Fruit fly (Drosophila melanogaster): ENCODE measurements around the gene CG31207.

CG31207 gene

DNA sequence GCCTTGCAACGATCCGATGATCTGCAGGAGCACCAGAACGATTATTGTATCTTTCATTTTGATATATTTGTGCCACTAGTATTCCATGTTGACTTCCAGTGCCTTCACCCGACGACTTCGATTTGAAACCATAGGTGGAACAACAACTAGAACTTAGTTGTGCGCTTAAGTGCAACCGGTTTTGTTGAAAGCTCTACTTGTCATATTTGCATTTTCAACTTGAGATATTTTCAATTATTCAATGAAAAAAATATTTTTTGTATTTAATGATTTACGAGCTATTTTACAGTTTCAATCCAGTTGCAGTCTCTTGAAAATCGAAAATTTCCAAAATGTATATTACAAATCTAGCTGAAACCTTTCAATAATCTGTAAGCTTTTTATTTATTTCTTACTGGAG, at the start of gene CG31207:
Gene CG31207 (minus strand): TSS at position 101 of the 400 bp plus-strand sequence.
- no peak for TF ChIP-seq CG17801 (GFP tag; optimal IDR thresholded peaks at IDR 0.05; ENCODE audit: partially characterized antibody)

DNA sequence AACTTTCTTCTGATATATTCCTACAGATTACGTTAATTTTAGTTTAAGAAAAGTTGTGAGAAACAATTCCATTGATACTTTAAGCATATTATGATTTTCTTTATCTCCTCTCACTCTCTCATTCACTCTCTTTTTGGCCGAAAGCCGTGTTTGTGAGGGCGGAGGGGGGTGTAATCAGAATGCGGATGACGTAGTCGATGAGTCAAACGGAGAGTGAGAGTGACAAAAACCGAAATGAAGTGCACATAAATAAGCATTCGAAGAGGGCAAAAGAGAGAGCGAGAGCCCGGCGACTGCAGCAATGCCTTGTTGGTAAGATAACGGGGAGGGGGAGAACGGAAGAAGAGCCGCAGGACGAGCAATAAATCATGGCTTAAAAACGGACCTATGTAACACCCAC, 47.5 kb upstream of the CG31207 start:
- TF ChIP-seq CG17801 (GFP tag; optimal IDR thresholded peaks at IDR 0.05; ENCODE audit: partially characterized antibody) = no peak

- TF ChIP-seq CG17801 (GFP tag; optimal IDR thresholded peaks at IDR 0.05; ENCODE audit: partially characterized antibody) = no peak
Observed at dm6 chr3R:21092829-21093228, 46.0 kb upstream of the CG31207 start.

DNA sequence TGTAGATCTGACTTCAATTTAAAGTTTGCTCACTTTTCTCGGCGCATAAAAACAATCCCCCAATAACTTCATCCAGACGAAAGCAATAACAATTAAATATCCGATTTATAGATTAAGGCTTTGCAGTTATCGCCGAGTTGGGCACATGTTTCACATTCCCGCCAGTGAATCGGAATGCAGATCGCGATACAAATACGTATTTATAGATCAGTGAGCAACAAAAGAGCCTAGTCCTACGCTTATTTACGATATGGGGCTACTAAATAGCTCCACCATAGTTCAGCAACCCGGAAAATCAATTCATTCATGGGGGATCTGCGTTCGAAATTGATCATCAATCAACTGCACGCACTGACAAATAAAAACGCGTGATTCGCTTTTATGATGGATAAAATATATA, 45.2 kb upstream of the CG31207 start:
- TF ChIP-seq CG17801 (GFP tag; optimal IDR thresholded peaks at IDR 0.05; ENCODE audit: partially characterized antibody) = no peak

DNA sequence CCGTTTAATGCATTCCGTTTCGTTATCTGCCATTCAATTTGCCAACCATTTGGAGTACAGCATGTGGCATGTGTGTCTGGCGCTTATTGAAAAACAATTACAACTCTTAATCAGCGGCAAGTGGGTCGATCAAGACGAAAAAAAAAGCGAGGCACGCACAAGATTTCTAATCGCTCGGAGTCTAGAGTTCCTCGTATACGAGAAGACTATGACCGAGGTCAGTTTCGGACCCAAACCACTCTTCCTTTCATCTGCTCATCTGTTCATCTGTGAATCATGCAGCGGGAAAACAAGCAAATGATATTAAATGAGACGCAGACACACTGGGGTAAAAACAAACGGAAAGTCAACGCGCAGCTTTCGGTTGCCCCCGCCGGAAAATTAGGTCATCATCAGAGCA, 44.7 kb upstream of the CG31207 start:
- no peak for TF ChIP-seq CG17801 (GFP tag; optimal IDR thresholded peaks at IDR 0.05; ENCODE audit: partially characterized antibody)

dm6 chr3R:21090230-21091021, 43.6 kb upstream of the CG31207 start:
- no peak for TF ChIP-seq CG17801 (GFP tag; optimal IDR thresholded peaks at IDR 0.05; ENCODE audit: partially characterized antibody)

dm6 chr3R:21089416-21089815, 42.6 kb upstream of the CG31207 start:
- no peak for TF ChIP-seq CG17801 (GFP tag; optimal IDR thresholded peaks at IDR 0.05; ENCODE audit: partially characterized antibody)

DNA sequence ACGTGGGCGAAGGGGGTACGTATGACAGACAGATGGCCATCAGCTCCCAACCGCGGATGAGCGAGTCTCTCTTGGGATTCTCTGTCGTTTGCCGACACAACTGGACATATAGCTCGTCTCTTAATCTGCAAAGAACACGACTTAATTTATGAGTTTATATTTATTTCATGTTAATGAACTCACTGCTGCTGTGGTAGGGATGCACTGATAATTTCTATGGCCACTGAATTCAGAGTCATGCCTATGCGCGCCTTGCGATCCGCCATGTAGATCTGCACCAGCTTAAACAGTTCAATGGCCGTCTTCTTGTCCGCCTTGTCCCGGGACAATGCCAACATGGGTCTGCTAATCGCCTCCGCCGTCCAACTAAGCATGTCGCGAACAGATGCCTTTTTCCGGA, 38.2 kb upstream of the CG31207 start:
- TF ChIP-seq CG17801 (GFP tag; optimal IDR thresholded peaks at IDR 0.05; ENCODE audit: partially characterized antibody) = no peak

DNA sequence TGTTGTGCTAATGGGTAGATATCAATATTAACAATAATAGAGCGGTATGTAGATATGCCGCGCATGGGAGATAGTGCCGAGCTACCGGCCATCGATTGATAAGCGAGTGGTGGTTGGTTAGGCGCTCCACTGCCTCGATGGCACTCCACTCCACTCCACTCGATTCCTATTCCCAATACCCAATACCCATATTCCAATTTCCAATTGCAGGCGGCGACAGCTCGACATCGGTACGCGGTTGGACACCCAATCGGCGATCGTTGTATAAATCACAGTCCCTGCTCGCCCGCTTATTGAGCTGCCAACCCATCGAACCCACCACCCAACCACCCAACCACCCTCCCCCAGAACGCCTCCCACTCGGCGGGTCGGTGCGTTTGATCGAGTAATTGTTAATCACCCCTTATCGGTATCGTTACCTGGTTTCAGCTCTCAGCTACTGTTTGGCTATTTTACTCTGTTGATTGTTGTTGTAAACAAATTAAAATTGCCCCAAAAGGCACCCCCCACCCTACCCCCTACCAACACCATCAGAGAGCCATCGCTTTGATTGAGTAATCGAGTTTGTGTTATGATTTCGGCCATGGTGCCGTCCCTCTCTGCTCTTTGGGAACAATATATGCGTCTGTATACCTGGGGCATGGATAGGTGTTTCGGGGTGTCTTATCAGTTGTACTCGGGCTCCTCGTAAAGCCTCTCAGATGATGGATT, 34.2 kb upstream of the CG31207 start, which contains the start of gene HHEX:
Gene HHEX (minus strand): TSS at position 51 of the 711 bp plus-strand sequence.
- no peak for TF ChIP-seq CG17801 (GFP tag; optimal IDR thresholded peaks at IDR 0.05; ENCODE audit: partially characterized antibody)

DNA sequence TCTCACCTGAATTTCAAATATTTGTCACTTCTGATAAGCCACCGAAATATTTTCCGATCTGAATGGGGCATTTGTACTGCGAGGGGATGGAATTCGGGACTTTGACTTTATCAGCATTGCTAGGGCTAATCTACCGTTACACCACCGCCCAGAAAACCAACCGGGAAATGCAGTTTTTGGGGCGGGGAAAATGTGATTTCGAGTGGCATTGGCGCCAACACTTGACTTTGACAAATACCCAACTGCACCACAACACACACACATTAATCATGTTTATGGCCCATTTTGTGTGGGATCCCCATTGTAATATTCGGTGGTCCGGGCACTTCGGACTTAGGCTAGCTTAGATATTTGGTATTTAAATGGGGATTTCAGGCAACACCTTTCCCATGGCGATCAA, 32.1 kb upstream of the CG31207 start:
- TF ChIP-seq CG17801 (GFP tag; optimal IDR thresholded peaks at IDR 0.05; ENCODE audit: partially characterized antibody) = no peak

DNA sequence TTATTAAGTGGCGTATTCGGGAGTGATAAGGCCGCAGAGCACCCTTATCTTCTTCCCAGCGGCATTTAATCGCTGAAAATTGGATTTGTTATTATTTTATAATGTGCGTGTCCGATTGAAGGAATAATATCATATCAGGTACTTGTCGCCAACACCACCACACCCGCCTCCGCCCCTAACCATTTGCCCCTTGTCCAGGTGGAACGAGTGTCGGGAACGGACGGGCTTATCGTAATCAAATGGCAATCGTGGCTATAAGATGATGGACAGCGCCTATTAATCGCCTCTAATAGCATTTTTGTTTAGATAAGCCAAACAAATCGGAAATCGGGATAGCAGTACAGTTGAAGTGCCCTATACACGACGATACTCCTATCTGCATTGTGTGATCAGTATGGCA, 31.4 kb upstream of the CG31207 start:
- no peak for TF ChIP-seq CG17801 (GFP tag; optimal IDR thresholded peaks at IDR 0.05; ENCODE audit: partially characterized antibody)

- no peak for TF ChIP-seq CG17801 (GFP tag; optimal IDR thresholded peaks at IDR 0.05; ENCODE audit: partially characterized antibody)
Observed at dm6 chr3R:21077577-21077976, 30.8 kb upstream of the CG31207 start.

DNA sequence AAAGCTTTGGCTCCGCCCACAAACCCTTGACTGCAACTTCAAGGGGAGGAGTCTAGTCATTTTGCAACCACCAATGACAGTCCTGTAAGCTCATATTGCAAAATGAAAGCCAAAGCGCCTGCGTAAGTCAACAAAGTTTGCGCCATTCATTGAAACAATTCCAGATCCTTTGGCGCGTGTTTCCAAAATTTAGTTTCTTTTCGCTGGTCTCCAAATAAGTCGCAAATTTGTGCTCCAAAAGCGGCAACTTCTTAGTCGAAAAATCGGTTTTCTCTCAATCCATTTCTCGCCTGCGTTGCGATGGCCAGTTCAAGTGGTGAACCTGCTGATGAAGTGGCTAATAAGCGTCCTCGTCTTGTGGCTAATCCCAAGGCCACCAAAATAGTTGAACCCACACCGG, 26.9 kb upstream of the CG31207 start, which contains the start of gene dmrt93B:
Gene dmrt93B (plus strand): TSS at position 301 of the 400 bp plus-strand sequence.
- no peak for TF ChIP-seq CG17801 (GFP tag; optimal IDR thresholded peaks at IDR 0.05; ENCODE audit: partially characterized antibody)

dm6 chr3R:21073141-21073540, 26.3 kb upstream of the CG31207 start, which contains the start of gene r-l:
r-l (minus strand) TSS chr3R:21073319.
- no peak for TF ChIP-seq CG17801 (GFP tag; optimal IDR thresholded peaks at IDR 0.05; ENCODE audit: partially characterized antibody)

DNA sequence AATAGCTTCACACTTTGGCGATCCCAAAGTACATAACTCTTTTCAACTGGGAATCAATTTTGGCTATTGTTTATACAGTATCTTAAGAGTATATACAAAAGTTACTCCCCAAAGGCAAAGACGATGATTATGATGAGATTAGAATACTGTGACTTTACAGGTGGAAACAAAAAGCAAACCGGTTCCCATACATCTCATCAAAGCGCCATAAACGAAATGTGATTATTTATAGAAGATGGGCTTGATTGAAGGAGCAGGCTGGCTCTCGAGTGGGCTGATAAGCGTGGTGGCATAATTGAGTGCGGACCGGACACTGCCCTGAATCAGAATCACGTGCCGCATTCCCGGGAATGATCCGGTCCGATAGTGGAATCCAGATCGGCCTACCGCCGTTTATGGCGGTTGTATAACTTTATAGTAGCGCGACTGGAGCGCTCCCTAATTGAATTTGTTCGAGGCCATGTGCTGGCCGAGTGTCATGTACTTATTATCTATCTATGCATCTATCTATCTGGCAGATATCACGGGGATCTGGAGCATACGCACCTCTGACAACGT, 25.2 kb upstream of the CG31207 start:
- no peak for TF ChIP-seq CG17801 (GFP tag; optimal IDR thresholded peaks at IDR 0.05; ENCODE audit: partially characterized antibody)

- no peak for TF ChIP-seq CG17801 (GFP tag; optimal IDR thresholded peaks at IDR 0.05; ENCODE audit: partially characterized antibody)
Observed at dm6 chr3R:21071312-21071711, 24.5 kb upstream of the CG31207 start.
